Fruit fly (Drosophila melanogaster): ENCODE data around the gene esc.

Gene esc

DNA sequence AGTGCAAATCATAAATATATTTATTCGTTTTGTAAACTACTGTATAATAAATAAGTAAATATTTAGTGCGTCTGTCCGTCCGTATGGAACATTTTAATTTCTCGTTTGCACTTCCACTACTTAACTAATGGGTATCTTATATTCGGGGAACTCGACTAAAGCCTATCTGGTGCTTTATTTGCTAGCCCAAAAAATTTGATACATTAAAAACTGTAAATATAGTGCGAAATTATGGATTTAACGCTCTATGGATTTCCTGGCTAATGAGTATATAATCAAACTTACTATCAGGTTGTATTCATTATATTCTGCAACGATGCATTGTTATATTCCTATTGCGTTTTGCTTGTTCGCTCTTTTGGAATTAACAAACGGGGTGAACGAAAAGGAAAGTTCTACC, 7.7 kb upstream of the esc start, which contains the start of gene Sfp33A4:
Gene Sfp33A4, plus strand, starts transcription at position 301 of the 400 bp plus-strand sequence.
- no peak for TF ChIP-seq CG17801 (GFP tag; optimal IDR thresholded peaks at IDR 0.05; ENCODE audit: partially characterized antibody)

DNA sequence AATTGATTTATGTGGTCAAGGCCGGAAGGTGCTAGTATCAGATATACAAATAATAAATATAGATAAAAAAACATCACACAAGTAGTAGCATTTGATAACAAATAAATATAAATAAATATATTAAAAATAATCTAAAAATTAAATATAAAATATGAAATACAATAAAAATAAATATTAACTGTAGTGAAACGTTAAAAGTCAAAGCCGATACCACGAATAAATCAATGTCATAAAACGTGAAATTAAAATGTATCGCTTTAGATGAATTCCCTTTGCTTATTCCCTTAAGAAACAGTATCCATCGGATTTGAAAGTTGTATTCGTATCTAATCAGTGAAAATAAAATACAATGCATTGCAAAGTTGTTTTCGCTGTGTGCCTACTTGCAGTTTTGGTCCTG, 5.1 kb upstream of the esc start, which contains the start of gene CG45012:
Gene CG45012, plus strand, starts transcription at position 301 of the 400 bp plus-strand sequence.
- no peak for TF ChIP-seq CG17801 (GFP tag; optimal IDR thresholded peaks at IDR 0.05; ENCODE audit: partially characterized antibody)

DNA sequence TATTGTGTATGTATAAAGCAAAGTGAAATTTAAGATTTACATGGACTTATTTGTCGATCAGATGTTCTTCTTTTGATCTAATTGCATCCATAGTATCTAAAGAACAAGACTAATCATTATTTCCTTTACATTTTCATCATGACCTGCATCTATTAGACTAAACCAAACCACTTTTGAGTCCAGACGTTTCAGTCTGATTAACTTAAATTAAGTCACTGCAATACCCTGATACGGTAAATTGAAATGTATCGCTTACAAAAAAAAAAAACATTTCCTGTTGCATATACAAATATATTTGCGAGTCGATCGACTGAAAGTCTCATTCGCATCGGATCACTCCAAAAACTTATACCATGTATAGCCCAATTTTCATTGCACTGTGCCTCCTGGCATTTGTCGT, 4.6 kb upstream of the esc start, which contains the start of gene CG45011:
Gene CG45011, plus strand, starts transcription at position 301 of the 400 bp plus-strand sequence.
- TF ChIP-seq CG17801 (GFP tag; optimal IDR thresholded peaks at IDR 0.05; ENCODE audit: partially characterized antibody) = no peak

DNA sequence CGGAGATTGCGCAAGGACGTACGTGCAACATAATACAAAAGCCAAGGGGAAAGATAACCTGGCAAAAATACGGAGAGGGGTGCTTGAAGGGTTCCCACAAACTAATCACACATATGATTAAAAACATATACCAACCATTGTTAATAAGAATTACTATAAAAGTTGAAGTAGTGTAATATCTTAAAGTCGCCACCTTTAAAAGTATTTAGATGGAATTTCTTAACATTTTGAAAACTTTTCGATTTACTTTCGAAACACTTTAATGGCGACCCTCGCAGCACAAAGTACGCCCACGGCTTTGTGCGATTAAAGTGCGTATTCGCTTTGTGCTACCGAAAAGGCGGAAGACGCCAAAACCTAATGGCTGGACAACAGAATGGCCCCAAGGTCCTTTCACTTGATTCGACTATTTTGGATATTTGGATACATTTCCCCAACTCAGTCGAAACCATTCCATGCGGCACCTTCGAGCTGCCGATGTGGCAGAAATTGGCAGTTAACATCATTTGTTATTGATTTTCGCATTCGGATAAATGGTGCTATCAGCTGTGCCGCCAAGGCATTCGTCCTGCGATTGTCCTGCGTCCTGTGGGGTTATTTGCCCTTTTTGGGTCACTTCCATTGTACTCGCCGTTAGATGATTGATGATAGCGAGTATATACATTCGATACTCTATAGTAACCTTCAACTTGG, 5.6 kb downstream of the esc start:
- no peak for TF ChIP-seq CG17801 (GFP tag; optimal IDR thresholded peaks at IDR 0.05; ENCODE audit: partially characterized antibody)

DNA sequence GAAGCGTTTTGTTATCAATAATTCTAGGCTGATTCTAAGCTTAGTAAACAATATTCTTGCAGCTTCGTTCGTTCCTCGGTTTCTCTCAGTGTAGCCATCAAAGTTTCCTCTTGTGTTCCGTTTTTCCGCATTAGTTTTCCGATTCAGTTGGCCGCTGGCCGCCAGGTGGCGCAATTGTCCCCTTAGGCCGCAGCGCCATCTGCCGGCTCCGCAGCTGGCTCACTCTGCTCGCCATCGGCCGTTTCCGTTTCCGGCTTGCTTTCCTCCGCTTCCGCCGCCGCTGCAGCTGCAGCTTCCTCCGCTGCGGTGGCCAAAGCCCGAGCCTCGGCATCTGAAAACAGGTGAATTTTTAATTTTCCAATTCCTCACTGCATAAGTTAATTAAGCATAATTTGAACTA, 12.8 kb downstream of the esc start:
- TF ChIP-seq CG17801 (GFP tag; optimal IDR thresholded peaks at IDR 0.05; ENCODE audit: partially characterized antibody) = no peak

DNA sequence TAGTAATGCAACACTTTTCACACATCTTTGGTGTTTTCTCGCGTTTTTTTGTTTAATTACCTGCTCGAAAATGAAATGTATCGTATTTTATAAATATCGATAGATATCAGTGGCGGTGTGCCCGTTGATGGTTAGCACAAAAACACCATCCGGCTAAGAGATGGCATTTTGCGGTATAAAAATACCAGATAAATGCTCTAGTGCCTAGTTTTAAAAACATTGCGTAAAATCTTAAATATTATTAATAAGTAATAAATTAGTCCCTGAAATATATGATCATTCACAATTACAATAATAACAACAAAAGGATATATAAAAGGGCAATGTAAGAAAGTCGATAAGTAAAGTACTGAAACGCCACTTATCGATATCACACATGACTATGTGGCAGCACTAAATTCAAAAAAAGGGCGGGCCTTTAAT, 15.5 kb downstream of the esc start, which contains the start of gene CycY:
Gene CycY, minus strand, starts transcription at position 116 of the 423 bp plus-strand sequence.
- no peak for TF ChIP-seq CG17801 (GFP tag; optimal IDR thresholded peaks at IDR 0.05; ENCODE audit: partially characterized antibody)

DNA sequence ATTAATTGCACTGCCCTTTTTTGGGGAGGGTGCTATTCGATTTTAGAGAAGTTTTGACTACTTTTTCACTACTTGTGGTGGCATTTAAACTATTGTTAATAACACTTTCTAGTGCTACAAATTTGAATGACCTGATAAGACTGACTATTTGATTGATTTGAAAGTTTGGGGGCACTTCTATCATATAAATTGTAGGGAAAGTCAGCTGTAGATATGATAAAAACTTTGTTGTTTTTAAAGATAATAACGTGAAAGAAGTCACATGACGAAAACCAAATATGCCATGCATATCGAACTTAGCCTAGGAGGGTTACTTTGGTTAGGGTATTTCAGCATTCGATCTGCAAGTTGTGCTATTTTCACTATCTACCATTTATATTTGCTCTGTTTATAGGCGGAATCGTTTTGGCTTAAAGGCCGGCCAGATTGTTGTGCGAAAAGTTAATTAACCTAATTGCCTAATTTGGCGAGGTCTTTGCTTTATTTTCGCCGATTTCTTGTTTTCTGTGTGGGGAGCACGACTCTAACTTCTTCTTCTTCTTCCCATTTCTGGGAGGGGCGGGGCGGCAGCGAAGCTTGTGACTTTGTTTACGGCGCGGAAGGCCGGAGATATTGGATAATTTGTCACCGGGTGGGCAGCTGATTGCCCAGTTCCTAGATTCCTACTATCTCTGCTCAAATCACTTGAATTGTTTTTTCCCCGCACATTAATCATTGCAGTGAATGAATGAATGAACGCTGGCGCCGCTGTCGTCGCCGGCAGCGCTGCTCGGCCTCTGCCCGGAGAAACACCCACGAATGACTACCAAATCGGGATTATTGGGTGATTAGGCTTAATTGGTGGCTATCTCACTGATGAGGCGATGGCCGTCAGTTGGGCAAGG, 16.2 kb downstream of the esc start:
- no peak for TF ChIP-seq CG17801 (GFP tag; optimal IDR thresholded peaks at IDR 0.05; ENCODE audit: partially characterized antibody)

DNA sequence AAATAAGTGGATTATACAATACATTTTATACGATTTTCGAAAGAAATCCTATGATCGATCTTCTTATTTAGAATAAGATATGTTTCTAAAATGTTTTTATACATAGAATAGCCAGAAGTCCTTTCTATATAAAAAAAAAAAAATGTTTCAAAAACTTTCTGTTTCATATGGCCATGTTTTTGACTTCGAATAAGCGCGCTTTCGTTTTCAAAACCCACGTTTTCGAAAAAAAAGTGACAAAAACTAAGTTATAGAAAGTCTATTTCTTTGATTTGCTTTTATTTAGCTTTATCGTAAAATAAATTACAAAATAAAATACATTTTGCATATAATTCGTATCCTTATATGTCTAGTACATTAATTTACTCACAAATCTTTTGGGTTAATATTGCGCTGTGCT, 19.4 kb downstream of the esc start:
- TF ChIP-seq CG17801 (GFP tag; optimal IDR thresholded peaks at IDR 0.05; ENCODE audit: partially characterized antibody) = no peak

DNA sequence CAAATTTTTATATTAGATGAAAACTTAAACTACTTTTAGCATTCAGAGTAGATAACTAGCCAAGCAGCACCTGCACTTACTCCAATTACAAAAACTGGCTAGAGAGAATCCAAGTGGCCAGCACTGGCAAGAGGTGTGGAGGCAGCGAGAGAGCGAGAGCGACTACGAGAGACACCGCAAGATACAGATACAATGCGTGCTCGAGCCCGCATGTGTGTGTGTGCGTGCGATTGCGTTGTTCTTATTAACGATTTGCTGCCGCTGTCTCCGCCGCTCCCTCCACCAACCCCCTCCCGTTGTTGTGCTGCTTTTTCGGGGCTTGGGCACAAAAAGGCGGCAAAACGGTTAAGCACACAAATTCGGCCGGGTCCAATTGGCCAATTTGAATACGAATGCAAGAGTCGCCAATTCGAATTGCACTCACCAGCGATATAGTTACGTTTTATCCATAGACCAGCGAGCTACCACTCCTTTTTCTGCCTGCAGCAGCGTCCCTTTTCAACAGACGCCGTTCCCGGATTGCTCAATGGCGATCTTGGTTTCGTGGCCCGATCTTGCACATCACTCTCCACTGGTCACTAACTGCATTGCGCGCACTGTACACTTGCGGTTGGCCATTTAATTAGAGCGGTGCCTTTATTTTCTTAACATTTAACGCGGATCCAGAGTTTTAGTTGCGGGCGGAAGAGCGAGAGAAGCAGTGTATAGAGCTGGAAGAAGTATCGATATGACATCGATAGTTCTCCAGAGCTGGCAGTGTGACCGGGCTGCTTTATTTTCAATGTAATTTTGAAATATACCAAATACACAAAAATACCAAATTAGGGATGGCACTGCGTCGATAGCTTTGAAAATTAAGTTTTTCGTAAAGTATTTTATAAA, 20.3 kb downstream of the esc start, which contains the start of gene crol:
Gene crol, minus strand, starts transcription at position 737 of the 882 bp plus-strand sequence.
- TF ChIP-seq CG17801 (GFP tag; optimal IDR thresholded peaks at IDR 0.05; ENCODE audit: partially characterized antibody) = no peak

DNA sequence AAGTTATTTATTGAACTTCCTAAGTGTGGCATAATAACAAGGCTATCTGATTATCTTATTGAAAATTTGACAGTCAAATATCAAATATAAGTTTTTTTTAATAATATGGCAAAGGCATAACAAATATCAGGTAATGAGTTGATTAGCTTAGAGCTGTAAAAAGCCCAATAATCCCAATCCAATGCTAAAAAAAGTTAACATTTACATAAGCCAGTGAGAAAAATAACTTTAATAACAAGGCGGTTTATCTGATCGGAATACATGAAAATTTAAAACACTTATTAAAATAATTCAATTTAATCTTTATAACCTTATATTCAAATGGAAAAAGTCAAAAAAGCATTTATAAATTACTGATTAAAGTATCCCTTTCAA, 20.9 kb downstream of the esc start:
- TF ChIP-seq CG17801 (GFP tag; optimal IDR thresholded peaks at IDR 0.05; ENCODE audit: partially characterized antibody) = no peak

DNA sequence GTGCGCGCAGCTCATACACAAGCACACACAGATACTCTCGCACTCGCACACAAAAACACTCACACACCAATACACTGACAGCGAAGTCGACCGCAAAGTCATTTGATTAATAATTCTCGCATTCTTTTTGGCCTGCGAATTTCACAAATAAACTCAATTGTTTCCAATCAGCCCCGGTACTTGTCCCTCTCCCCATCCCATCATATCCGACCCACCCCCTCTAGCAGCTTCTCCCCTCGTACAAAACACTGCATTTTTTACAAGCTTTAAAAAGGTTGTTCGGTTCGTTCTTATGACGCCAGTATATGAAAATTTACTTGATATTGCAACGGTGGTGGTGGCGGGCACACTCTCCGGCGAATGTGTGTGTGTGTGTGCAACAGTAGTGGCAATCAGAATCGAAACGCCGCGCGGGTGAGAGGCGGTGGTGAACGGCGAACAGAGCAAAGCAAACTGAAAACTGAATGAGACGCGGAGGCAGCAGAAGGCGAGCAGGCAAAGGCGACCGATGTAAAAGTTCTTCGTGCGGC, 21.4 kb downstream of the esc start:
- TF ChIP-seq CG17801 (GFP tag; optimal IDR thresholded peaks at IDR 0.05; ENCODE audit: partially characterized antibody) = peak; percentile 48

DNA sequence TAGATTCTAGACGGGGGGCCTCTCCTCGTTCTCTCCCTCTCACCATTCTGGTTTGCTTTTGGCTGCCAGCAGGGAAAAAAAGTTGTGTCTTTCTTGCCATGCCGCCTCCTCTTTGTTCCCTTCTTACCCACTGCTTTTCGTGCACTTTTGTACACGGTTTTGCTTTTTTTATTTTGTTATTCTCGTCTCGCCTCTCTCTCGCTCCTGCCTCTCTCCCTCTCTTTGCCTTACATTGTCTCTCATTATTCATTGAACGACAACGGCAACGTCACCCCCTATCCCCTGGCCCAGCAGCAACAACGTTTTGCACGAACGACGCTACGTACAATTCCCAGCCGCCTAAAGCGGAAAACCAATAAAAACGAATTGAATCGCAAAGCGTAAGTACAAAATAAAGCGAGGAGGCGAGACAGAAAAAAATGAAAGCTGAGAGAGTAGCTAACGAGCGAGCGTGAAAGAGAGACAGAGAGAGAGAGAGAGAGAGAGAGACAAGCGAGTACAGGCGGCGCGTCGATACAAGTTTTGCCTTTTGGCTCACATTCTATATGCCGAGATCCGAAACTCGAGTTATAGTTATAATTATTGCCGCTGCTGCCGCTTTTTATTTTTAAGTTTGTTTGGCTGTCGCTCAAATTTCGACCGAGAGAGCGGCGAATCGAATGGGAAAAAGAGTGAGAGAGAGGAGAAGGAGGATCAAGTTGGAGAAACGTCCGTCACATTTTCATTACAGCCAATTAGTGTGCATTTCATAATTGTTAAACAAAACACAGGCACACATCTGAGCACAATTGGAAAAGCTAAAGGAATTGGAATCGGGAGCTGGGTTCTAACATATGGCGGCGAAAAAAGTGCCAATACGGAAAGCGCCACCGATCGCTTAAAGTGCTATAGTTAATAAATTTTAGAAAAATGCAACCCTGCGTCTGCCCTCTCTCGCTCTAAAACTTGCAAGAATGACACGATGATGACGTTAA, 22.2 kb downstream of the esc start:
- peak; percentile 51 for TF ChIP-seq CG17801 (GFP tag; optimal IDR thresholded peaks at IDR 0.05; ENCODE audit: partially characterized antibody)

DNA sequence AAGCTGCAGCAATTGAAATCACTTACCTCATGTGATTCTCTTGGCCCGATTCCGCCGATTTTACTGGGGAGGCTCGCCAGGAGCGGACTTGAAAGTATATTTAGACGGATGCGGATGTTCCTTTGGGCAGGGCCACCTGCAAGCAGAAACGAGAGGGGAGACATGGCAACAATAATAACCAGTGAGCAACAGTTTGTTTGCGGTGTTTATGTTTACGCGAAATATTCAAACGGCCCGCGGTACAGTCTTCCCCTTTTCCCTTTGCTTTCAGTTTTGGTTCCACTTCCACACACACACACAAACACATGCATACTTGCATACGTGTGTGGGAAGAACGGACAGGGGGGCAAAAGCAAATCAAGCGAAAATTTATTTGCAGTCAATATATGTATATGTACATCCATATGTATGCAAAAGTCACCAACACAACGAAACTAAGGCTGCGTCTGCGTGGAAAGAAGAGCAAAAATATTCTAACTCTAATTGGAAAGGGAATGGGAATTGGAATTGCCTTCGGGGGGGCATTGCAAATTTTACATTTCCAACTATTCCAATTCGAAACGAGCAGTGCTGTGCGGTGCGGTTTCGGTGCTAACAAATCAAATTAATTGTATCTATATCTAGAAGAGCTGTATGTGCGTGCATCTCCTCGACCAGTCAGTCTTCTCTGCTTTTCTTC, 23.0 kb downstream of the esc start:
- no peak for TF ChIP-seq CG17801 (GFP tag; optimal IDR thresholded peaks at IDR 0.05; ENCODE audit: partially characterized antibody)

Measured in ovary, adult (tissue).